Fruit fly (Drosophila melanogaster): Measurements from ENCODE around the gene Neb-cGP.

Gene Neb-cGP

DNA sequence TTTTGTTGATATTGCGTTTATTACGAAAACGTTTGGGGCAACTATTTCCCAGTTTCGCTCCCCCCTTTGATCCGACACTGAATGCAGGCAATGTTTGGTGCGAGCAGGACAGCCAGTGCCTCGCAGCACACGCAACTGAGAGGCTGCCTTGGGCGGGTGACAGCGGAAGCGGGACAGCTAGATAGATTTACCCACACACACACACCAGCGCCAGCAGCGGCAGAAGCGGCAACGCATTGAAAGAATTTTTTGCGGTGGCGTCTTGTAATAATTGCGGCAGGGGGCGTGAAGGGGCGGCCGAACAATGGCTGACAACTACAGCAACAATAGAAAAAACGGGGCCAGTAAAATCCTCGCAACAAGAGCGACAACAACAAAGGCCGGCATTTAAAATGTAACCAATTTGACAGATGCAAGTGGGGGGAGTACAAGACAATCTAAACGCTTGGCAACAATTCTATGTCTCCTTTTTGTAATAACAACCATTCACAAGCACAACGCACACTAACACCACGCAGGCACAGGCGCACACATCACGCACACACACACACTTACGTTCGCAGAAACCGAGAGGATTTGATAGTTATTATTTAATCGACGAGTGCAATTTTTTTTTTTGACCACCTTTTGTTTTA is 12.2 kb downstream of the Neb-cGP start (continued):
- no peak for TF ChIP-seq tap (tag; optimal IDR thresholded peaks at IDR 0.05)
- no peak for TF ChIP-seq Ravus (GFP tag; IDR thresholded peaks at IDR 0.05)
- peak; percentile 69; the same call in 2 of the 3 replicates for TF ChIP-seq CG6175 (GFP tag; IDR thresholded peaks at IDR 0.05)
- TF ChIP-seq pros (GFP tag; optimal IDR thresholded peaks at IDR 0.05), result peak; percentile 31
- peak; percentile 70; the same call in 1 of the 4 replicates for TF ChIP-seq chinmo (GFP tag; IDR thresholded peaks at IDR 0.05; ENCODE audit: partially characterized antibody)
- TF ChIP-seq sr (GFP tag; IDR thresholded peaks at IDR 0.05), result peak; percentile 34; the same call in 1 of the 3 replicates
- no peak for TF ChIP-seq insv (GFP tag; optimal IDR thresholded peaks at IDR 0.05)
- TF ChIP-seq CG15479 (GFP tag; optimal IDR thresholded peaks at IDR 0.05), result peak; percentile 72
- TF ChIP-seq bsh (GFP tag; optimal IDR thresholded peaks at IDR 0.05), result no peak
- peak; percentile 97 for TF ChIP-seq crol (GFP tag; IDR thresholded peaks at IDR 0.05)
- peak; percentile 45 for TF ChIP-seq CHES-1-like (GFP tag; optimal IDR thresholded peaks at IDR 0.05)
- TF ChIP-seq chm (GFP tag; IDR thresholded peaks at IDR 0.05), result no peak
- TF ChIP-seq CG30403 (GFP tag; optimal IDR thresholded peaks at IDR 0.05), result no peak
- TF ChIP-seq CG13624 (GFP tag; optimal IDR thresholded peaks at IDR 0.05), result peak; percentile 5
- peak; percentile 21; the same call in 1 of the 2 replicates for TF ChIP-seq Scr (GFP tag; IDR thresholded peaks at IDR 0.05; ENCODE audit: partially characterized antibody)
- peak; percentile 94 for TF ChIP-seq sd (tag; optimal IDR thresholded peaks at IDR 0.05)
- TF ChIP-seq CG8359 (GFP tag; optimal IDR thresholded peaks at IDR 0.05; ENCODE audit: borderline replicate concordance), result no peak
- TF ChIP-seq CG18262 (tag; optimal IDR thresholded peaks at IDR 0.05), result no peak
- TF ChIP-seq Nf-YC (tag; optimal IDR thresholded peaks at IDR 0.05), result peak; percentile 68
- peak; percentile 26 for TF ChIP-seq CG9727 (GFP tag; optimal IDR thresholded peaks at IDR 0.05)
- TF ChIP-seq CG10543 (GFP tag; optimal IDR thresholded peaks at IDR 0.05), result peak; percentile 47
- no peak for TF ChIP-seq br (optimal IDR thresholded peaks at IDR 0.05)
- TF ChIP-seq sug (tag; optimal IDR thresholded peaks at IDR 0.05), result peak; percentile 41
- TF ChIP-seq CG10321 (GFP tag; IDR thresholded peaks at IDR 0.05), result peak; percentile 98
- TF ChIP-seq Six4 (GFP tag; optimal IDR thresholded peaks at IDR 0.05), result no peak
- TF ChIP-seq CG11398 (GFP tag; optimal IDR thresholded peaks at IDR 0.05), result no peak
- TF ChIP-seq B-H2 (GFP tag; optimal IDR thresholded peaks at IDR 0.05), result peak; percentile 8
- 0 out of 2 replicates have a peak, but pooled peaks have one; percentile 22 for TF ChIP-seq bbx (GFP tag; IDR thresholded peaks at IDR 0.05; ENCODE audit: partially characterized antibody)
- TF ChIP-seq ham (GFP tag; IDR thresholded peaks at IDR 0.05), result no peak
- TF ChIP-seq Aef1 (GFP tag; IDR thresholded peaks at IDR 0.05), result no peak
- peak; percentile 27 for TF ChIP-seq CG2116 (GFP tag; optimal IDR thresholded peaks at IDR 0.05)
- TF ChIP-seq CG10274 (GFP tag; optimal IDR thresholded peaks at IDR 0.05), result no peak
- no peak for TF ChIP-seq vnd (GFP tag; IDR thresholded peaks at IDR 0.05; ENCODE audit: partially characterized antibody)
- TF ChIP-seq slbo (GFP tag; IDR thresholded peaks at IDR 0.05), result peak; percentile 29; the same call in 1 of the 2 replicates
- no peak for TF ChIP-seq pan (optimal IDR thresholded peaks at IDR 0.05)
- TF ChIP-seq pan (GFP tag; optimal IDR thresholded peaks at IDR 0.05 in 1 of 2, IDR thresholded peaks at IDR 0.05 in 1 of 2), result peak in 1 of 2 experiments; percentile 27
- TF ChIP-seq Antp (GFP tag; optimal IDR thresholded peaks at IDR 0.05), result no peak
- no peak for TF ChIP-seq wdn (GFP tag; IDR thresholded peaks at IDR 0.05)
- TF ChIP-seq CG8281 (tag; optimal IDR thresholded peaks at IDR 0.05), result no peak
- peak; percentile 56 for TF ChIP-seq HmgZ (tag; optimal IDR thresholded peaks at IDR 0.05)
- TF ChIP-seq ewg (GFP tag; optimal IDR thresholded peaks at IDR 0.05), result peak; percentile 27
- TF ChIP-seq sens (GFP tag), result peak; percentile 51
- TF ChIP-seq CG34224 (GFP tag; IDR thresholded peaks at IDR 0.05; ENCODE audit: partially characterized antibody), result peak; percentile 36; the same call in 1 of the 3 replicates
- 0 out of 2 replicates have a peak, but pooled peaks have one; percentile 17 for TF ChIP-seq CG32532 (GFP tag; IDR thresholded peaks at IDR 0.05)
- no peak for TF ChIP-seq CG3995 (GFP tag; optimal IDR thresholded peaks at IDR 0.05)
- TF ChIP-seq vvl (GFP tag; IDR thresholded peaks at IDR 0.05), result 0 out of 2 replicates have a peak, but pooled peaks have one; percentile 8
- no peak for TF ChIP-seq CG6683 (GFP tag; optimal IDR thresholded peaks at IDR 0.05)
- TF ChIP-seq CG9932 (GFP tag; IDR thresholded peaks at IDR 0.05), result 0 out of 2 replicates have a peak, but pooled peaks have one; percentile 19
- TF ChIP-seq CG13296 (GFP tag; optimal IDR thresholded peaks at IDR 0.05), result no peak
- peak; percentile 15 for TF ChIP-seq dm (GFP tag; optimal IDR thresholded peaks at IDR 0.05)
